Fruit fly (Drosophila melanogaster) whole organism, wandering third instar larva: ENCODE results near the gene ctrip.

Source experiments
- Abd-B ChIP-seq: fragments of >200 bp; optimal IDR thresholded peaks from 2 replicates; lab custom pipeline; 2017; ENCODE audit warnings: missing biosample characterization, missing genetic modification characterization
- CG32264 ChIP-seq: fragments of 200-800 bp; sonication (Bioruptor generic); optimal IDR thresholded peaks from 2 replicates; lab custom pipeline; 2016; ENCODE audit warnings: missing biosample characterization, missing genetic modification characterization
- CG9705 ChIP-seq: fragments of 200-800 bp; sonication (Bioruptor generic); optimal IDR thresholded peaks from 2 replicates; lab custom pipeline; 2018; ENCODE audit warnings: missing biosample characterization, mild to moderate bottlenecking, missing genetic modification characterization
- CrebA ChIP-seq: fragments of 200-800 bp; sonication (Bioruptor generic); optimal IDR thresholded peaks from 2 replicates; lab custom pipeline; 2016; ENCODE audit warnings: missing biosample characterization, mild to moderate bottlenecking, missing genetic modification characterization, borderline replicate concordance
- Dfd ChIP-seq: fragments of >200 bp; optimal IDR thresholded peaks from 2 replicates; lab custom pipeline; 2017; ENCODE audit warnings: missing biosample characterization, missing genetic modification characterization
- Dif ChIP-seq: fragments of 200-275, 200-300 bp; sonication (Bioruptor generic); optimal IDR thresholded peaks from 2 replicates; lab custom pipeline; 2018; ENCODE audit warnings: missing biosample characterization, missing genetic modification characterization; ENCODE audit not compliant: partially characterized antibody
- GATAd ChIP-seq: sonication (Bioruptor generic); optimal IDR thresholded peaks from 2 replicates; lab custom pipeline; 2016; ENCODE audit warnings: missing biosample characterization, missing genetic modification characterization
- HLH106 ChIP-seq: fragments of 200-800 bp; optimal IDR thresholded peaks from 3 replicates; lab custom pipeline; 2019; ENCODE audit warnings: missing biosample characterization, mild to moderate bottlenecking, missing genetic modification characterization, moderate library complexity
- Hnf4 ChIP-seq: fragments of 200-800 bp; sonication (Bioruptor generic); optimal IDR thresholded peaks from 2 replicates; lab custom pipeline; 2016; ENCODE audit warnings: missing biosample characterization, mild to moderate bottlenecking, missing genetic modification characterization
- Hr78 ChIP-seq: fragments of >200 bp; optimal IDR thresholded peaks from 2 replicates; lab custom pipeline; 2017; ENCODE audit warnings: missing biosample characterization, missing genetic modification characterization
- Hr83 ChIP-seq: fragments of 200-300 bp; sonication (Bioruptor generic); optimal IDR thresholded peaks from 2 replicates; lab custom pipeline; 2016; ENCODE audit warnings: missing biosample characterization, mild to moderate bottlenecking, missing genetic modification characterization, moderate library complexity; ENCODE audit not compliant: poor library complexity, severe bottlenecking
- Jra ChIP-seq: sonication (Bioruptor generic); optimal IDR thresholded peaks from 2 replicates; lab custom pipeline; 2016; ENCODE audit warnings: missing biosample characterization, missing genetic modification characterization
- Mio ChIP-seq: sonication (Bioruptor generic); optimal IDR thresholded peaks from 2 replicates; lab custom pipeline; 2016; ENCODE audit warnings: missing biosample characterization, missing genetic modification characterization
- Myc ChIP-seq: fragments of >200 bp; optimal IDR thresholded peaks from 2 replicates; lab custom pipeline; 2017
- N ChIP-seq: fragments of >200 bp; optimal IDR thresholded peaks from 2 replicates; lab custom pipeline; 2018; ENCODE audit warnings: missing biosample characterization, missing external identifiers, missing genetic modification characterization
- OdsH ChIP-seq: fragments of 200-800 bp; sonication (Bioruptor generic); optimal IDR thresholded peaks from 2 replicates; lab custom pipeline; 2016; ENCODE audit warnings: missing biosample characterization, mild to moderate bottlenecking, missing genetic modification characterization
- Rel ChIP-seq, 2 experiments: fragments of 200-800 bp; sonication (Bioruptor generic) in 1 of 2; optimal IDR thresholded peaks; 2 replicates in 1 of 2; 3 replicates in 1 of 2; lab custom pipeline; 2016 to 2019; ENCODE audit warnings: mild to moderate bottlenecking in 2 of 2, missing biosample characterization in 2 of 2, missing genetic modification characterization in 2 of 2, moderate library complexity in 1 of 2
- Sp1 ChIP-seq: fragments of 200-800 bp; sonication (Bioruptor generic); optimal IDR thresholded peaks from 3 replicates; lab custom pipeline; 2019; ENCODE audit warnings: missing biosample characterization, mild to moderate bottlenecking, missing genetic modification characterization, moderate library complexity
- Vsx2 ChIP-seq: fragments of 200-300, 225-300 bp; sonication (Bioruptor generic); optimal IDR thresholded peaks from 2 replicates; lab custom pipeline; 2018; ENCODE audit warnings: missing biosample characterization, missing genetic modification characterization; ENCODE audit not compliant: partially characterized antibody
- br ChIP-seq: fragments of 200-800 bp; sonication (Bioruptor generic); optimal IDR thresholded peaks from 2 replicates; lab custom pipeline; 2016; ENCODE audit warnings: missing biosample characterization, missing genetic modification characterization
- brk ChIP-seq: fragments of 200-800 bp; sonication (Bioruptor generic); optimal IDR thresholded peaks from 2 replicates; lab custom pipeline; 2016; ENCODE audit warnings: missing biosample characterization, mild to moderate bottlenecking, missing genetic modification characterization
- dl ChIP-seq, 2 experiments: fragments of 175-275, 200-275 bp in 1 of 2; fragments of 200-275 bp in 1 of 2; sonication (Bioruptor generic); optimal IDR thresholded peaks; lab custom pipeline; 2018; ENCODE audit warnings: mild to moderate bottlenecking in 2 of 2, missing biosample characterization in 2 of 2, missing genetic modification characterization in 2 of 2, moderate library complexity in 2 of 2; ENCODE audit not compliant: partially characterized antibody in 2 of 2, insufficient read depth in 1 of 2
- dmrt93B ChIP-seq: fragments of 200-800 bp; sonication (Bioruptor generic); optimal IDR thresholded peaks from 2 replicates; lab custom pipeline; 2018; ENCODE audit warnings: missing biosample characterization, mild to moderate bottlenecking, missing genetic modification characterization
- dsf ChIP-seq: sonication (Bioruptor generic); optimal IDR thresholded peaks from 2 replicates; lab custom pipeline; 2016; ENCODE audit warnings: missing biosample characterization, missing genetic modification characterization, borderline replicate concordance
- ey ChIP-seq: fragments of 200-800 bp; sonication (Bioruptor generic); optimal IDR thresholded peaks from 2 replicates; lab custom pipeline; 2016; ENCODE audit warnings: missing biosample characterization, missing genetic modification characterization
- foxo ChIP-seq, 2 experiments: fragments of 200-800 bp; sonication (Bioruptor generic); optimal IDR thresholded peaks; 2 replicates in 1 of 2; 3 replicates in 1 of 2; lab custom pipeline; 2016 to 2017; ENCODE audit warnings: missing biosample characterization in 2 of 2, missing genetic modification characterization in 2 of 2
- fru ChIP-seq: fragments of 200-800 bp; sonication (Bioruptor generic); optimal IDR thresholded peaks from 3 replicates; lab custom pipeline; 2016; ENCODE audit warnings: missing biosample characterization, mild to moderate bottlenecking, missing genetic modification characterization
- h ChIP-seq: fragments of 200-800 bp; sonication (Bioruptor generic); optimal IDR thresholded peaks from 3 replicates; lab custom pipeline; 2016; ENCODE audit warnings: missing biosample characterization, mild to moderate bottlenecking, missing genetic modification characterization
- jim ChIP-seq: fragments of 175-275, 200-325 bp; sonication (Bioruptor generic); optimal IDR thresholded peaks from 2 replicates; lab custom pipeline; 2016; ENCODE audit warnings: missing biosample characterization, mild to moderate bottlenecking, missing genetic modification characterization
- lola ChIP-seq: fragments of >200 bp; optimal IDR thresholded peaks from 2 replicates; lab custom pipeline; 2017; ENCODE audit warnings: missing biosample characterization, missing genetic modification characterization
- pan ChIP-seq: fragments of >200 bp; optimal IDR thresholded peaks from 2 replicates; lab custom pipeline; 2017
- psq ChIP-seq: fragments of 200-800 bp; sonication (Bioruptor generic); optimal IDR thresholded peaks from 3 replicates; lab custom pipeline; 2017; ENCODE audit warnings: missing biosample characterization, mild to moderate bottlenecking, missing genetic modification characterization, moderate library complexity
- rgr ChIP-seq: fragments of 200-800 bp; sonication (Bioruptor generic); optimal IDR thresholded peaks from 3 replicates; lab custom pipeline; 2016; ENCODE audit warnings: missing biosample characterization, mild to moderate bottlenecking, missing genetic modification characterization
- sage ChIP-seq: fragments of 200-800 bp; sonication (Bioruptor generic); optimal IDR thresholded peaks from 2 replicates; lab custom pipeline; 2016; ENCODE audit warnings: missing biosample characterization, mild to moderate bottlenecking, missing genetic modification characterization
- sv ChIP-seq: fragments of 200-800 bp; sonication (Bioruptor generic); optimal IDR thresholded peaks from 3 replicates; lab custom pipeline; 2016; ENCODE audit warnings: missing biosample characterization, missing genetic modification characterization
- tai ChIP-seq: sonication (Bioruptor generic); optimal IDR thresholded peaks from 2 replicates; lab custom pipeline; 2016; ENCODE audit warnings: missing biosample characterization, missing genetic modification characterization
- usp ChIP-seq: fragments of >200 bp; optimal IDR thresholded peaks from 2 replicates; lab custom pipeline; 2017; ENCODE audit warnings: missing biosample characterization, missing genetic modification characterization
- woc ChIP-seq: sonication (Bioruptor generic); optimal IDR thresholded peaks from 2 replicates; lab custom pipeline; 2016; ENCODE audit warnings: missing biosample characterization, mild to moderate bottlenecking, missing genetic modification characterization

ctrip gene

DNA sequence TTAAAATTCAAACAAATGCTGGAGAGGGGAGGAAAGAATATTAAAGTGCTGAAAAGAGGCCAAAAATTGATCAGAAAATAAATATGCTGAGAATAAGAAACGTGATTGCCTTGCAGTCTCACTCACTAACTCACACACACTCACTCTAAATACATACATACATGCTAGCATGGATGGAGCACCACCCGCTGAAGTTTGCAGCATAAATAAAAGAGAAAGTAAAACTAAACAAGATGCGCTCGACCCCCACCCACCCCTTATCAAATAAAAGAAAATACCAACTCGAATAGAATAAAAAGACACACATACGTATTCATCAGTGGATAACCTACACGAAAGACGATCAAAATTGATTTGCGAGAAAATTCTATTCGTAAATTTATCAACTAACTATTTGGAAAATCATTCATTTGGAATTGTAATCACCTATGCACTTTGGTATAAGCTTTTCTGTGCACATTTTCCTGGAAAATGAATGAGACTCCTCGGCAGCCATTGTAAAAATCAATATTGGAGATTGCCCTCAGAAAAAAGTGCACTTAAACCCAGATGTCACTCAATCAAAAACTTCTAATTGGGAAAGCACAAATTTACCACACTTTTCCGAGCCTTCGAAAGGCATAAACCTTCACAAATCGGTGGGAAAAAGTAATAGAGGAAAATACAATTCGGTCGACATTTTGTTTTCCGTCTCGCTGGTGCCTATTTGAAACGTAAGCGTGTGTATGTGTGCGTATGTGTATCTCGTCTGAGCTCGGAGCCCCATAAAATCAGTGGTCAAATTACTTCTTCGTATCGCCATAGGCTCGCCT, 566 bp downstream of the ctrip start, which contains the start of gene Gmppb:
Gmppb (plus strand) TSS at position 321 of the 812 bp plus-strand sequence.
- TF ChIP-seq dl (GFP tag; optimal IDR thresholded peaks at IDR 0.05; lab: Kevin White, UChicago; ENCODE audit: insufficient read depth in 1 of 2, partially characterized antibody in 2 of 2) (no peak), Hnf4 (GFP tag; lab: Kevin White, UChicago) (no peak), Hr83 (GFP tag; lab: Kevin White, UChicago) (no peak), psq (no peak), sv (GFP tag; lab: Kevin White, UChicago) (no peak), Sp1 (GFP tag; lab: Kevin White, UChicago) (no peak), usp (no peak)

DNA sequence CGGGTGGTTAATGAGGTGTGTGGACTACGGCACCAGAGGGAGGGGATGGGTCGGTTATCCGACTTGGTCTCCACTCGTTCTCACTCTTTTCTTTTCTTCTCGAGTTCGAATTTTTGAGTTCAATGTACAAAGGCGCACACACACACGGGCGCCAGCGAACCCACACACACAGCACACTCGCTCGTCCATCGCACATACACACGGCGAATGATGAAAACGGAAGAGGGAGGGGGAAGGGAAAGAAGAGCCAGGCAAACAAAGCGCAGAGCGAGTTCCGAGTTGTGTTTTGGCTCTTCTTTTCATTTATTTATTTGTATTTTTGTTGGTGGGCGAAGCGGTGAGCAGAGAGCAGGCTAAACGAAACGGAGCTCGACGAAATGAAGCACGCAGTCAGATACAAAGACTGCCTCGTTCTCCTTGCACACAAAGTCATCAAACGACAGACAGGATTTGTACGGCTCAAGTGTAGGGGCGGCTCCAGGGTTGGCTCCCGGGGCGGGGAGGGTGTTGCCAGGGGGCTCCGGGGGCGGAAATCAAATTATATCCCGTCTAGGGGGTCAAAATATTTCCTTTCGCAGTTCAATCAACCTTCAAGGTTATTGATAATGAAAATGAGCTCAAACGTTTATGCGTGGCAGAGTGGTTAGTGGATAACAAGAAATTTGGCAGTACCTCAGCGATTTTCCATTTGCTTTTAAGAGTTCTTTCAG, 1.8 kb downstream of the ctrip start:
- TF ChIP-seq Hr83 (GFP tag; lab: Kevin White, UChicago) = peak; percentile 79
- TF ChIP-seq OdsH = peak; percentile 48
- peak; percentile 41 for TF ChIP-seq jim (GFP tag; lab: Kevin White, UChicago)
- peak in 1 of 2 experiments; percentile 65 for TF ChIP-seq dl (GFP tag; optimal IDR thresholded peaks at IDR 0.05; lab: Kevin White, UChicago; ENCODE audit: insufficient read depth in 1 of 2, partially characterized antibody in 2 of 2)
- peak; percentile 73 for TF ChIP-seq Hnf4 (GFP tag; lab: Kevin White, UChicago)
- TF ChIP-seq foxo (GFP tag; optimal IDR thresholded peaks at IDR 0.05; lab: Kevin White, UChicago) = peak in 1 of 2 experiments; percentile 35
- TF ChIP-seq dmrt93B = no peak
- TF ChIP-seq pan (lab: Kevin White, UChicago) = no peak
- TF ChIP-seq brk (GFP tag; lab: Kevin White, UChicago) = peak; percentile 10
- no peak for TF ChIP-seq CrebA (GFP tag; lab: Kevin White, UChicago)
- TF ChIP-seq Myc (lab: Kevin White, UChicago) = no peak
- peak; percentile 52 for TF ChIP-seq lola (GFP tag; lab: Kevin White, UChicago)
- TF ChIP-seq rgr (GFP tag; lab: Kevin White, UChicago) = no peak
- TF ChIP-seq GATAd (GFP tag; lab: Kevin White, UChicago) = no peak
- no peak for TF ChIP-seq sv (GFP tag; lab: Kevin White, UChicago)
- no peak for TF ChIP-seq N
- no peak for TF ChIP-seq tai (GFP tag; lab: Kevin White, UChicago)
- no peak for TF ChIP-seq Abd-B (GFP tag; lab: Kevin White, UChicago)
- peak; percentile 69 for TF ChIP-seq br (GFP tag; lab: Kevin White, UChicago)
- TF ChIP-seq ey (GFP tag; lab: Kevin White, UChicago) = peak; percentile 49
- no peak for TF ChIP-seq usp
- peak; percentile 55 for TF ChIP-seq Jra (GFP tag; lab: Kevin White, UChicago)
- peak; percentile 60 for TF ChIP-seq fru (GFP tag; lab: Kevin White, UChicago)
- TF ChIP-seq Vsx2 (GFP tag; lab: Kevin White, UChicago) = peak; percentile 33
- TF ChIP-seq CG32264 (GFP tag; lab: Kevin White, UChicago) = no peak
- no peak for TF ChIP-seq Rel (GFP tag; optimal IDR thresholded peaks at IDR 0.05; lab: Kevin White, UChicago)
- TF ChIP-seq Rel (tag; optimal IDR thresholded peaks at IDR 0.05; lab: Kevin White, UChicago) = peak; percentile 64
- peak; percentile 47 for TF ChIP-seq Sp1 (GFP tag; lab: Kevin White, UChicago)
- TF ChIP-seq psq = peak; percentile 99
- peak; percentile 98 for TF ChIP-seq Dfd (GFP tag; lab: Kevin White, UChicago)
- peak; percentile 67 for TF ChIP-seq h (GFP tag; lab: Kevin White, UChicago)
- TF ChIP-seq woc (GFP tag; lab: Kevin White, UChicago) = no peak
- peak; percentile 1 for TF ChIP-seq Mio
- TF ChIP-seq dsf = no peak
- peak; percentile 20 for TF ChIP-seq HLH106 (tag; lab: Kevin White, UChicago)
- TF ChIP-seq sage (GFP tag; lab: Kevin White, UChicago) = no peak
- no peak for TF ChIP-seq Hr78
- TF ChIP-seq CG9705 (GFP tag; lab: Kevin White, UChicago) = no peak
- TF ChIP-seq Dif (GFP tag; lab: Kevin White, UChicago) = peak; percentile 12
- TF ChIP-seq, all 38 proteins: peak for 21
